Fruit fly (Drosophila melanogaster): Measurements from ENCODE around the gene U2af38.

The U2af38 gene

dm6 chr2L:249048-249825, 45.2 kb downstream of the U2af38 start (continued):
- TF ChIP-seq CG30403 (GFP tag; optimal IDR thresholded peaks at IDR 0.05): peak; percentile 15
- TF ChIP-seq CG2202 (tag; optimal IDR thresholded peaks at IDR 0.05): no peak
- TF ChIP-seq Deaf1 (tag; optimal IDR thresholded peaks at IDR 0.05): peak; percentile 75
- no peak for TF ChIP-seq E2f1 (GFP tag; IDR thresholded peaks at IDR 0.05)
- TF ChIP-seq Opbp (GFP tag; IDR thresholded peaks at IDR 0.05; ENCODE audit: partially characterized antibody): no peak
- TF ChIP-seq CG11696 (GFP tag; IDR thresholded peaks at IDR 0.05): no peak
- peak; percentile 31 for TF ChIP-seq CG18262 (tag; optimal IDR thresholded peaks at IDR 0.05)
- no peak for TF ChIP-seq CG6175 (GFP tag; IDR thresholded peaks at IDR 0.05)
- TF ChIP-seq CG4617 (GFP tag; optimal IDR thresholded peaks at IDR 0.05; ENCODE audit: borderline replicate concordance): no peak
- TF ChIP-seq Fer2 (tag; optimal IDR thresholded peaks at IDR 0.05): no peak
- TF ChIP-seq Hmr (GFP tag; optimal IDR thresholded peaks at IDR 0.05): no peak
- TF ChIP-seq CG17359 (tag; optimal IDR thresholded peaks at IDR 0.05): peak; percentile 34
- TF ChIP-seq kay (GFP tag; optimal IDR thresholded peaks at IDR 0.05): no peak
- peak; percentile 84 for TF ChIP-seq cwo (GFP tag; optimal IDR thresholded peaks at IDR 0.05)
- TF ChIP-seq pita (GFP tag; optimal IDR thresholded peaks at IDR 0.05): no peak
- peak; percentile 55; the same call in 2 of the 3 replicates for TF ChIP-seq ci (GFP tag; IDR thresholded peaks at IDR 0.05)
- TF ChIP-seq CG6654 (GFP tag; optimal IDR thresholded peaks at IDR 0.05): no peak
- no peak for TF ChIP-seq CG7357 (GFP tag; IDR thresholded peaks at IDR 0.05)
- 0 out of 3 replicates have a peak, but pooled peaks have one; percentile 17 for TF ChIP-seq gce (GFP tag; IDR thresholded peaks at IDR 0.05)
- peak; percentile 80 for TF ChIP-seq CG1832 (GFP tag; optimal IDR thresholded peaks at IDR 0.05)
- peak; percentile 22 for TF ChIP-seq CG11504 (tag; optimal IDR thresholded peaks at IDR 0.05)
- TF ChIP-seq Xrp1 (GFP tag; IDR thresholded peaks at IDR 0.05): peak; percentile 32; the same call in 1 of the 2 replicates
- no peak for TF ChIP-seq CG8359 (GFP tag; optimal IDR thresholded peaks at IDR 0.05; ENCODE audit: borderline replicate concordance)
- TF ChIP-seq mirr (GFP tag; optimal IDR thresholded peaks at IDR 0.05): no peak
- peak; percentile 32 for TF ChIP-seq Ets65A (GFP tag)
- TF ChIP-seq CG4424 (GFP tag; optimal IDR thresholded peaks at IDR 0.05): peak; percentile 10
- TF ChIP-seq D (optimal IDR thresholded peaks at IDR 0.05): no peak
- TF ChIP-seq D (GFP tag; optimal IDR thresholded peaks at IDR 0.05): peak; percentile 14
- peak; percentile 95 to 97 for TF ChIP-seq Trl (optimal IDR thresholded peaks at IDR 0.05)
- TF ChIP-seq Trl (GFP tag; optimal IDR thresholded peaks at IDR 0.05): peak; percentile 31
- TF ChIP-seq CG3726 (GFP tag; IDR thresholded peaks at IDR 0.05): no peak
- TF ChIP-seq unpg (GFP tag; optimal IDR thresholded peaks at IDR 0.05): peak; percentile 5
- TF ChIP-seq CG2129 (GFP tag; IDR thresholded peaks at IDR 0.05; ENCODE audit: partially characterized antibody): 0 out of 2 replicates have a peak, but pooled peaks have one; percentile 11
- no peak for TF ChIP-seq vfl (GFP tag; optimal IDR thresholded peaks at IDR 0.05)
- peak; percentile 47 for TF ChIP-seq psq (GFP tag; optimal IDR thresholded peaks at IDR 0.05)
- peak; percentile 87 for TF ChIP-seq CG15479 (GFP tag; optimal IDR thresholded peaks at IDR 0.05)
- 0 out of 3 replicates have a peak, but pooled peaks have one; percentile 4 for TF ChIP-seq zfh1 (GFP tag; IDR thresholded peaks at IDR 0.05)
- TF ChIP-seq z (GFP tag; IDR thresholded peaks at IDR 0.05): peak; percentile 73; the same call in 2 of the 3 replicates
- TF ChIP-seq Adf1 (GFP tag; IDR thresholded peaks at IDR 0.05): peak; percentile 79
- no peak for TF ChIP-seq oc (tag; optimal IDR thresholded peaks at IDR 0.05)
- TF ChIP-seq CG12155 (GFP tag; optimal IDR thresholded peaks at IDR 0.05): peak; percentile 31
- TF ChIP-seq CG32767 (GFP tag; IDR thresholded peaks at IDR 0.05): no peak; the same call in 1 of the 2 replicates
- TF ChIP-seq tgo (GFP tag; IDR thresholded peaks at IDR 0.05): no peak
- peak; percentile 28 for TF ChIP-seq CG10543 (GFP tag; optimal IDR thresholded peaks at IDR 0.05)
- TF ChIP-seq ato (GFP tag; IDR thresholded peaks at IDR 0.05; ENCODE audit: partially characterized antibody): no peak
